Worm (Caenorhabditis elegans): Measurements from ENCODE around the gene cyn-11.

Gene cyn-11

ce11 chrII:8716231-8716878 lies at the start of gene cyn-11, which contains the start of gene T01B7.5:
cyn-11 (minus strand) TSS chrII:8716281.
T01B7.5 (plus strand) TSS chrII:8716828.
- TF ChIP-seq elt-1 (tag; optimal IDR thresholded peaks at IDR 0.05; ENCODE audit: borderline replicate concordance, insufficient read depth), result peak; percentile 47
- TF ChIP-seq hlh-1 (tag; optimal IDR thresholded peaks at IDR 0.05), result peak; percentile 17
- TF ChIP-seq mep-1 (tag; optimal IDR thresholded peaks at IDR 0.05), result peak; percentile 81
- no peak for TF ChIP-seq unc-62 (GFP tag; optimal IDR thresholded peaks at IDR 0.05)
- TF ChIP-seq mls-2 (tag; optimal IDR thresholded peaks at IDR 0.05), result no peak
- peak; percentile 62 for TF ChIP-seq ces-1 (GFP tag; optimal IDR thresholded peaks at IDR 0.05)
- no peak for TF ChIP-seq lin-32 (GFP tag; optimal IDR thresholded peaks at IDR 0.05)
- TF ChIP-seq ceh-39 (tag; optimal IDR thresholded peaks at IDR 0.05), result no peak
- no peak for TF ChIP-seq nhr-76 (tag; optimal IDR thresholded peaks at IDR 0.05)
- peak; percentile 48 for TF ChIP-seq ceh-43 (GFP tag; optimal IDR thresholded peaks at IDR 0.05)
- TF ChIP-seq unc-39 (tag; optimal IDR thresholded peaks at IDR 0.05), result no peak
- no peak for TF ChIP-seq ceh-83 (GFP tag; optimal IDR thresholded peaks at IDR 0.05)
- TF ChIP-seq nhr-28 (tag; optimal IDR thresholded peaks at IDR 0.05), result no peak
- TF ChIP-seq cnd-1 (tag; optimal IDR thresholded peaks at IDR 0.05), result peak; percentile 31
- no peak for TF ChIP-seq ztf-11 (tag; optimal IDR thresholded peaks at IDR 0.05)
- no peak for TF ChIP-seq tbx-8 (GFP tag; optimal IDR thresholded peaks at IDR 0.05)
- TF ChIP-seq M03D4.4 (tag; optimal IDR thresholded peaks at IDR 0.05), result peak; percentile 43
- TF ChIP-seq unc-120 (tag; optimal IDR thresholded peaks at IDR 0.05; ENCODE audit: poor library complexity, severe bottlenecking), result peak; percentile 34
- no peak for TF ChIP-seq sptf-1 (tag; optimal IDR thresholded peaks at IDR 0.05)
- peak; percentile 34 for TF ChIP-seq ham-2 (GFP tag; optimal IDR thresholded peaks at IDR 0.05)
- peak; percentile 49 for TF ChIP-seq lsy-2 (tag; optimal IDR thresholded peaks at IDR 0.05)
- TF ChIP-seq nhr-2 (tag; optimal IDR thresholded peaks at IDR 0.05), result no peak

- TF ChIP-seq ceh-83 (GFP tag; optimal IDR thresholded peaks at IDR 0.05) (no peak), flh-1 (GFP tag; optimal IDR thresholded peaks at IDR 0.05) (no peak), lin-32 (GFP tag; optimal IDR thresholded peaks at IDR 0.05) (no peak), nhr-12 (tag; optimal IDR thresholded peaks at IDR 0.05) (no peak), nhr-28 (tag; optimal IDR thresholded peaks at IDR 0.05) (no peak), cnd-1 (tag; optimal IDR thresholded peaks at IDR 0.05) (no peak), mls-2 (tag; optimal IDR thresholded peaks at IDR 0.05) (no peak), snpc-4 (tag; optimal IDR thresholded peaks at IDR 0.05) (no peak), elt-3 (tag; optimal IDR thresholded peaks at IDR 0.05) (no peak), ceh-39 (tag; optimal IDR thresholded peaks at IDR 0.05) (no peak), zip-8 (tag; optimal IDR thresholded peaks at IDR 0.05) (no peak), mab-5 (tag; optimal IDR thresholded peaks at IDR 0.05) (no peak), lsy-2 (tag; optimal IDR thresholded peaks at IDR 0.05) (no peak), sem-2 (GFP tag; optimal IDR thresholded peaks at IDR 0.05) (no peak), tbx-8 (GFP tag; optimal IDR thresholded peaks at IDR 0.05) (no peak), ztf-11 (tag; optimal IDR thresholded peaks at IDR 0.05) (no peak), nhr-237 (tag; optimal IDR thresholded peaks at IDR 0.05) (no peak)
Observed at ce11 chrII:8765131-8765530, 49.0 kb upstream of the cyn-11 start.

- no peak for TF ChIP-seq bed-3 (GFP tag; optimal IDR thresholded peaks at IDR 0.05)
- TF ChIP-seq nhr-237 (tag; optimal IDR thresholded peaks at IDR 0.05), result no peak
- no peak for TF ChIP-seq nhr-76 (tag; optimal IDR thresholded peaks at IDR 0.05)
- no peak for TF ChIP-seq M03D4.4 (tag; optimal IDR thresholded peaks at IDR 0.05)
- no peak for TF ChIP-seq sptf-1 (tag; optimal IDR thresholded peaks at IDR 0.05)
- TF ChIP-seq nhr-2 (tag; optimal IDR thresholded peaks at IDR 0.05), result no peak
- no peak for TF ChIP-seq blmp-1 (tag; optimal IDR thresholded peaks at IDR 0.05)
- TF ChIP-seq tbx-8 (GFP tag; optimal IDR thresholded peaks at IDR 0.05), result no peak
- no peak for TF ChIP-seq sem-2 (GFP tag; optimal IDR thresholded peaks at IDR 0.05)
- no peak for TF ChIP-seq lsy-2 (tag; optimal IDR thresholded peaks at IDR 0.05)
- no peak for TF ChIP-seq nhr-12 (tag; optimal IDR thresholded peaks at IDR 0.05)
- no peak for TF ChIP-seq mls-2 (tag; optimal IDR thresholded peaks at IDR 0.05)
- TF ChIP-seq ham-2 (GFP tag; optimal IDR thresholded peaks at IDR 0.05), result no peak
- no peak for TF ChIP-seq ztf-11 (tag; optimal IDR thresholded peaks at IDR 0.05)
- TF ChIP-seq unc-62 (GFP tag; optimal IDR thresholded peaks at IDR 0.05), result no peak
- TF ChIP-seq pha-4 (tag; optimal IDR thresholded peaks at IDR 0.05), result no peak
Observed at ce11 chrII:8764332-8764731, 48.3 kb upstream of the cyn-11 start.

- TF ChIP-seq ceh-43 (GFP tag; optimal IDR thresholded peaks at IDR 0.05) (no peak), pha-4 (tag; optimal IDR thresholded peaks at IDR 0.05) (no peak)
Observed at ce11 chrII:8763367-8763766, 47.3 kb upstream of the cyn-11 start.
